Worm (Caenorhabditis elegans) whole organism, young adult: ENCODE results near the gene btb-12.

Experiments
- B0336.3 ChIP-seq: fragments of 200-800 bp; sonication (Bioruptor generic); IDR thresholded peaks from 2 replicates; pipeline ENCODE4 v1.3.6; 2022; ENCODE audit warnings: missing genetic modification characterization, missing compliant biosample characterization
- F10E7.11 ChIP-seq: sonication (generic microtip); optimal IDR thresholded peaks from 2 replicates; lab custom pipeline; 2017; ENCODE audit warnings: mild to moderate bottlenecking, missing genetic modification characterization, moderate library complexity, missing compliant biosample characterization
- F37B4.10 ChIP-seq: fragments of 200-800 bp; sonication (Bioruptor generic); IDR thresholded peaks from 2 replicates; pipeline ENCODE4 v1.3.6; 2022; ENCODE audit warnings: missing genetic modification characterization, missing compliant biosample characterization
- F52B5.7 ChIP-seq: sonication (generic microtip); optimal IDR thresholded peaks from 2 replicates; lab custom pipeline; 2016; ENCODE audit warnings: mild to moderate bottlenecking, missing genetic modification characterization, missing compliant biosample characterization
- T07F8.4 ChIP-seq: sonication (generic microtip); optimal IDR thresholded peaks from 2 replicates; lab custom pipeline; 2016; ENCODE audit warnings: mild to moderate bottlenecking, missing genetic modification characterization, moderate library complexity, missing compliant biosample characterization
- Y53G8AR.9 ChIP-seq: fragments of 200-800 bp; sonication (Bioruptor generic); conservative IDR thresholded peaks from 2 replicates; pipeline ENCODE4 v1.3.6; 2022; ENCODE audit warnings: missing genetic modification reagents, missing genetic modification characterization, missing compliant biosample characterization
- Y56A3A.18 ChIP-seq: fragments of 200-800 bp; sonication (Bioruptor generic); IDR thresholded peaks from 2 replicates; pipeline ENCODE4 v1.3.6; 2022; ENCODE audit warnings: missing genetic modification reagents, missing genetic modification characterization, missing compliant biosample characterization
- aptf-3 ChIP-seq: fragments of 200-800 bp; sonication (Bioruptor generic); IDR thresholded peaks from 2 replicates; pipeline ENCODE4 v1.3.6; 2022; ENCODE audit warnings: missing genetic modification characterization, missing compliant biosample characterization
- ceh-100 ChIP-seq: fragments of 200-800 bp; sonication (Bioruptor generic); IDR thresholded peaks from 2 replicates; pipeline ENCODE4 v1.3.6; 2022; ENCODE audit warnings: missing genetic modification reagents, missing genetic modification characterization, missing compliant biosample characterization
- ceh-27 ChIP-seq: fragments of 200-800 bp; sonication (Bioruptor generic); optimal IDR thresholded peaks from 2 replicates; lab custom pipeline; 2018; ENCODE audit warnings: mild to moderate bottlenecking, missing genetic modification characterization, moderate library complexity, missing compliant biosample characterization
- ceh-58 ChIP-seq: fragments of 200-800 bp; sonication (Bioruptor generic); IDR thresholded peaks from 2 replicates; pipeline ENCODE4 v1.3.6; 2022; ENCODE audit warnings: missing genetic modification characterization, missing compliant biosample characterization
- ceh-79 ChIP-seq: sonication (generic microtip); optimal IDR thresholded peaks from 2 replicates; lab custom pipeline; 2017; ENCODE audit warnings: mild to moderate bottlenecking, missing genetic modification characterization, missing compliant biosample characterization
- efl-1 ChIP-seq: fragments of 150-350 bp; optimal IDR thresholded peaks from 2 replicates; lab custom pipeline; 2014; ENCODE audit warnings: missing biosample characterization, missing genetic modification reagents, missing genetic modification characterization
- egl-44 ChIP-seq: fragments of 200-800 bp; sonication (Bioruptor generic); IDR thresholded peaks from 2 replicates; pipeline ENCODE4 v1.3.6; 2022; ENCODE audit warnings: missing genetic modification reagents, missing genetic modification characterization, missing compliant biosample characterization
- ets-4 ChIP-seq: fragments of 200-800 bp; sonication (Bioruptor generic); optimal IDR thresholded peaks from 2 replicates; lab custom pipeline; 2018; ENCODE audit warnings: mild to moderate bottlenecking, missing genetic modification characterization, missing compliant biosample characterization
- hmg-20 ChIP-seq: fragments of 200-800 bp; sonication (Bioruptor generic); IDR thresholded peaks from 2 replicates; pipeline ENCODE4 v1.3.6; 2022; ENCODE audit warnings: missing genetic modification reagents, missing genetic modification characterization, missing compliant biosample characterization
- lin-54 ChIP-seq: fragments of 200-800 bp; sonication (Bioruptor generic); optimal IDR thresholded peaks from 2 replicates; lab custom pipeline; 2018; ENCODE audit warnings: mild to moderate bottlenecking, missing genetic modification characterization, missing compliant biosample characterization
- lsy-27 ChIP-seq: sonication (generic microtip); optimal IDR thresholded peaks from 2 replicates; lab custom pipeline; 2017; ENCODE audit warnings: missing genetic modification characterization, mild to moderate bottlenecking, missing compliant biosample characterization, antibody characterized with exemption, missing genotype, borderline replicate concordance; ENCODE audit not compliant: insufficient read depth
- madf-3 ChIP-seq: fragments of 200-800 bp; sonication (Bioruptor generic); IDR thresholded peaks from 2 replicates; pipeline ENCODE4 v1.3.6; 2022; ENCODE audit warnings: missing genetic modification reagents, missing genetic modification characterization, missing compliant biosample characterization
- madf-6 ChIP-seq: fragments of 200-800 bp; sonication (Bioruptor generic); IDR thresholded peaks from 2 replicates; pipeline ENCODE4 v1.3.6; 2022; ENCODE audit warnings: missing genetic modification reagents, missing genetic modification characterization, missing compliant biosample characterization
- mcd-1 ChIP-seq: fragments of 200-800 bp; sonication (Bioruptor generic); IDR thresholded peaks from 2 replicates; pipeline ENCODE4 v1.3.6; 2022; ENCODE audit warnings: missing genetic modification reagents, missing genetic modification characterization, missing compliant biosample characterization
- mel-28 ChIP-seq: sonication (generic microtip); optimal IDR thresholded peaks from 2 replicates; lab custom pipeline; 2016; ENCODE audit warnings: borderline replicate concordance, mild to moderate bottlenecking, missing genetic modification characterization, missing compliant biosample characterization
- nfya-1 ChIP-seq: sonication (generic microtip); optimal IDR thresholded peaks from 2 replicates; lab custom pipeline; 2017; ENCODE audit warnings: antibody characterized with exemption, missing compliant biosample characterization, missing genetic modification characterization, borderline replicate concordance; ENCODE audit not compliant: insufficient read depth
- nfya-2 ChIP-seq: fragments of 200-800 bp; sonication (Bioruptor generic); IDR thresholded peaks from 2 replicates; pipeline ENCODE4 v1.3.6; 2022; ENCODE audit warnings: missing genetic modification reagents, missing genetic modification characterization, missing compliant biosample characterization
- nhr-80 ChIP-seq: sonication (generic microtip); optimal IDR thresholded peaks from 2 replicates; lab custom pipeline; 2016; ENCODE audit warnings: missing genetic modification characterization, missing compliant biosample characterization
- pha-4 ChIP-seq: fragments of 150-350 bp; sonication (generic microtip); optimal IDR thresholded peaks from 2 replicates; lab custom pipeline; 2014; ENCODE audit warnings: missing biosample characterization, missing genetic modification reagents, missing genetic modification characterization
- repo-1 ChIP-seq: sonication (generic microtip); optimal IDR thresholded peaks from 2 replicates; lab custom pipeline; 2017; ENCODE audit warnings: mild to moderate bottlenecking, missing genetic modification characterization, missing compliant biosample characterization
- sdz-38 ChIP-seq: sonication (generic microtip); optimal IDR thresholded peaks from 2 replicates; lab custom pipeline; 2016; ENCODE audit warnings: missing genotype, missing genetic modification characterization, missing compliant biosample characterization
- sptf-2 ChIP-seq: fragments of 200-800 bp; sonication (Bioruptor generic); optimal IDR thresholded peaks from 2 replicates; lab custom pipeline; 2018; ENCODE audit warnings: mild to moderate bottlenecking, missing genetic modification characterization, missing compliant biosample characterization
- tbp1 ChIP-seq: fragments of 200-800 bp; sonication (Bioruptor generic); optimal IDR thresholded peaks from 2 replicates; lab custom pipeline; 2018; ENCODE audit warnings: mild to moderate bottlenecking, missing genetic modification characterization, missing compliant biosample characterization
- unc-62 ChIP-seq: fragments of 150-350 bp; optimal IDR thresholded peaks from 2 replicates; lab custom pipeline; 2014; ENCODE audit warnings: missing biosample characterization, missing genetic modification reagents, missing genetic modification characterization
- zfh-2 ChIP-seq: fragments of 200-800 bp; sonication (Bioruptor generic); conservative IDR thresholded peaks from 2 replicates; pipeline ENCODE4 v1.3.6; 2022; ENCODE audit warnings: missing genetic modification reagents, missing genetic modification characterization, missing compliant biosample characterization
- ztf-18 ChIP-seq: sonication (generic microtip); optimal IDR thresholded peaks from 2 replicates; lab custom pipeline; 2016; ENCODE audit warnings: missing genotype, mild to moderate bottlenecking, missing genetic modification characterization, missing compliant biosample characterization
- ztf-28 ChIP-seq: fragments of 200-800 bp; sonication (Bioruptor generic); IDR thresholded peaks from 2 replicates; pipeline ENCODE4 v1.3.6; 2022; ENCODE audit warnings: missing genetic modification reagents, missing genetic modification characterization, missing compliant biosample characterization
- ztf-3 ChIP-seq: fragments of 200-800 bp; sonication (Bioruptor generic); optimal IDR thresholded peaks from 2 replicates; lab custom pipeline; 2018; ENCODE audit warnings: mild to moderate bottlenecking, missing genetic modification characterization, missing compliant biosample characterization

btb-12 gene

DNA sequence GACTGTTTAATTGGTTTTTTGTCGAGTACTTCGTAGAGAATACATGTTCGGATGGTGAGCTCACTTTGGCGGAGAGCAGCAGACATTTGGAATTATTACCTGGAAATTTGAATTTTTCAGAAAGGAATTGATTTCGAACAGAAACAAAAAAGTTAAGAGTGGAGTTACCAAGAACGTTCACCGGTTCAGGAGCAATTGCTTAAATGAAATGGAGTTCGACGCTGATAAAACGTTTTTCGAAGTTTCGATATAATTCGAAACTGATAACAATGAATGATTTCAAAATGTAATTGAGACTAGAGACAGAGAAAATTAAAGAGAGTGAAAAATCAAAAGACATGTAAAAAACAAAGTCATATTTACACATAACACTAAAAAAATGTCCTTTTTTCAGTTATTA, 44.4 kb upstream of the btb-12 start, which contains the start of gene fbxa-163:
fbxa-163 (minus strand) TSS at position 101 of the 400 bp plus-strand sequence.
- TF ChIP-seq ztf-3: no peak
- no peak for TF ChIP-seq sdz-38 (tag; lab: Kevin White, UChicago)

DNA sequence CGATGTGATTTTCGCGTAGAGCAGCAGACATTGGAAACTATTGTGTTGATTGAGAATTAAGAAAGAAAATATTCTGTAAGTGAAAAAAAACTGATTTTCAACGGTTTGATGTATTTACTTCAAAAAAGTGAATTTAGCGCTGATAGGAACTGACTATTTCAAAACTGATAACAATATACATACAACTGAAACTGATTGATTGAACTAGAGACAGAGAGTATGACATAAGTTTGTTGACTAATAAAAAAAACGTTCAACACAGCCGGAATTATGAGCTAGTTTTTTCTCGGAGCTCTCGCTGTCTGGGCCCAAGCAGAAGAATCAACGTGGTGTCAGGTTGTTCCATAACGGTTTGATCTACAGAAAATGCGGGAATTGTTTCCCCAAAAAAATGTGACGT, 41.0 kb upstream of the btb-12 start, which contains the start of gene fbxa-164:
fbxa-164 (minus strand) TSS at position 101 of the 400 bp plus-strand sequence.
- TF ChIP-seq lin-54 (GFP tag; lab: Kevin White, UChicago) (no peak), aptf-3 (GFP tag; lab: Robert Waterston, UW) (no peak), B0336.3 (GFP tag; lab: Robert Waterston, UW) (no peak), zfh-2 (GFP tag; lab: Robert Waterston, UW) (no peak), sptf-2 (GFP tag; lab: Kevin White, UChicago) (no peak), ceh-58 (GFP tag; lab: Robert Waterston, UW) (no peak), egl-44 (no peak), lsy-27 (tag; lab: Kevin White, UChicago) (no peak), Y53G8AR.9 (GFP tag; lab: Robert Waterston, UW) (no peak), F37B4.10 (no peak), nhr-80 (no peak), Y56A3A.18 (GFP tag; lab: Robert Waterston, UW) (no peak), madf-6 (GFP tag; lab: Robert Waterston, UW) (no peak), F52B5.7 (tag; lab: Kevin White, UChicago) (no peak), tbp1 (GFP tag; lab: Kevin White, UChicago) (no peak), mcd-1 (GFP tag; lab: Robert Waterston, UW) (no peak), repo-1 (tag; lab: Kevin White, UChicago) (no peak), madf-3 (no peak), ztf-28 (GFP tag; lab: Robert Waterston, UW) (no peak)

ce11 chrII:1616382-1616781, 38.6 kb upstream of the btb-12 start, which contains the start of gene fbxa-165:
fbxa-165 (minus strand) TSS chrII:1616482.
- TF ChIP-seq pha-4 (tag; lab: Kevin White, UChicago) (no peak), T07F8.4 (tag; lab: Kevin White, UChicago) (no peak), ceh-100 (GFP tag; lab: Robert Waterston, UW) (no peak), Y53G8AR.9 (GFP tag; lab: Robert Waterston, UW) (no peak), ztf-18 (tag; lab: Kevin White, UChicago) (no peak), F37B4.10 (no peak), madf-6 (GFP tag; lab: Robert Waterston, UW) (no peak), mel-28 (tag; lab: Kevin White, UChicago) (no peak), hmg-20 (GFP tag; lab: Robert Waterston, UW) (no peak)
- TF ChIP-seq, all 124 proteins: peak for 0

DNA sequence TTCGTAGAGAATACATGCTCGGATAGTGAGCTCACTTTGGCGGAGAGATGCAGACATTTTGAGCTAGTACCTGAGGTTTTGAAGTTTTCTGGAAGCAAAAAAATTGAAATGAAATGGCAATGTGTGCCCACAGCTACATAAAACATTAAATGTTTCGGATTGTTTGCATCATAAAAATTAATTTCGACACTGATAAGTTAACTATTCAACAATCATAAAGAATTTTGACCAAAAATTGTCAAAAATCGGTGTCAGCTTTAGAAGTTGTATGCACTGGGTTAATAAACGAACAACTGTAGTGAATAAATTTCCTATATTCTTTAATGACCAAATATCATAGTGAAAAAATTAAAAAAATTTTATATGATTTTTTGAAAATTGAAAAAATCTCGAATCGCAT, 36.1 kb upstream of the btb-12 start, which contains the start of gene fbxa-166:
fbxa-166 (minus strand) TSS at position 101 of the 400 bp plus-strand sequence.
- no peak for TF ChIP-seq ets-4 (GFP tag; lab: Kevin White, UChicago)
- TF ChIP-seq ceh-27 (GFP tag; lab: Kevin White, UChicago): no peak
- no peak for TF ChIP-seq nfya-2
- no peak for TF ChIP-seq F10E7.11 (tag; lab: Kevin White, UChicago)
- TF ChIP-seq egl-44: no peak
- TF ChIP-seq Y56A3A.18 (GFP tag; lab: Robert Waterston, UW): no peak

- TF ChIP-seq ceh-79 (tag; lab: Kevin White, UChicago) (no peak), nhr-80 (no peak), unc-62 (GFP tag; lab: Kevin White, UChicago) (no peak), nfya-1 (tag; lab: Kevin White, UChicago) (no peak), mel-28 (tag; lab: Kevin White, UChicago) (no peak), zfh-2 (GFP tag; lab: Robert Waterston, UW) (no peak), efl-1 (no peak)
Observed at ce11 chrII:1621180-1621579, 33.8 kb upstream of the btb-12 start, which contains the start of gene fbxa-158. fbxa-158 (minus strand) TSS chrII:1621280.
